Fruit fly (Drosophila melanogaster) whole organism, embryonic: Measurements from ENCODE around the gene CG31928.

Experiments
- Asciz ChIP-seq: fragments of 200-800 bp; sonication (Bioruptor generic); optimal IDR thresholded peaks from 2 replicates; lab custom pipeline; 2017; ENCODE audit warnings: missing biosample characterization, mild to moderate bottlenecking, missing genetic modification characterization, missing genetic modification reagents
- Atf6 ChIP-seq: fragments of 200-800 bp; sonication (Bioruptor generic); IDR thresholded peaks from 2 replicates; pipeline ENCODE4 v1.3.6; 2022; ENCODE audit warnings: missing biosample characterization, missing genetic modification characterization
- Blimp-1 ChIP-seq: fragments of 200-800 bp; sonication (Bioruptor generic); optimal IDR thresholded peaks from 3 replicates; lab custom pipeline; 2018; ENCODE audit warnings: missing biosample characterization, missing genetic modification characterization, mild to moderate bottlenecking, moderate library complexity, missing genetic modification reagents
- CG10431 ChIP-seq: fragments of 200-800 bp; sonication (Bioruptor generic); optimal IDR thresholded peaks from 3 replicates; lab custom pipeline; 2018; ENCODE audit warnings: missing biosample characterization, mild to moderate bottlenecking, missing genetic modification characterization
- CG11398 ChIP-seq: fragments of 200-800 bp; sonication (Bioruptor generic); optimal IDR thresholded peaks from 2 replicates; lab custom pipeline; 2016; ENCODE audit warnings: missing biosample characterization, missing genetic modification characterization
- CG12219 ChIP-seq: fragments of 200-800 bp; sonication (Bioruptor generic); optimal IDR thresholded peaks from 3 replicates; lab custom pipeline; 2018; ENCODE audit warnings: missing biosample characterization, mild to moderate bottlenecking, missing genetic modification characterization
- CG12744 ChIP-seq: fragments of 200-800 bp; sonication (Bioruptor generic); optimal IDR thresholded peaks from 2 replicates; lab custom pipeline; 2016; ENCODE audit warnings: missing biosample characterization, missing genetic modification characterization
- CG15479 ChIP-seq: fragments of 200-800 bp; sonication (Bioruptor generic); optimal IDR thresholded peaks from 3 replicates; lab custom pipeline; 2019; ENCODE audit warnings: missing biosample characterization, mild to moderate bottlenecking, missing genetic modification characterization, moderate library complexity
- CG1603 ChIP-seq: fragments of 200-800 bp; sonication (Bioruptor generic); optimal IDR thresholded peaks from 2 replicates; lab custom pipeline; 2019; ENCODE audit warnings: missing biosample characterization, mild to moderate bottlenecking, missing genetic modification characterization, moderate library complexity
- CG17912 ChIP-seq: fragments of 200-800 bp; sonication (Bioruptor generic); optimal IDR thresholded peaks from 2 replicates; lab custom pipeline; 2018; ENCODE audit warnings: missing biosample characterization, mild to moderate bottlenecking, missing genetic modification characterization
- CG31441 ChIP-seq: fragments of 200-800 bp; sonication (Bioruptor generic); IDR thresholded peaks from 2 replicates; pipeline ENCODE4 v1.3.6; 2022; ENCODE audit warnings: missing biosample characterization, missing genetic modification characterization
- CG32767 ChIP-seq: fragments of 200-800 bp; sonication (Bioruptor generic); IDR thresholded peaks from 2 replicates; pipeline ENCODE4 v1.3.6; 2022; ENCODE audit warnings: missing biosample characterization, missing genetic modification characterization
- CG33557 ChIP-seq: fragments of 200-800 bp; sonication (Bioruptor generic); optimal IDR thresholded peaks from 2 replicates; lab custom pipeline; 2019; ENCODE audit warnings: missing biosample characterization, mild to moderate bottlenecking, missing genetic modification characterization, moderate library complexity
- CG5953 ChIP-seq: fragments of 200-800 bp; sonication (Bioruptor generic); IDR thresholded peaks from 2 replicates; pipeline ENCODE4 v1.3.6; 2022; ENCODE audit warnings: missing biosample characterization, missing genetic modification characterization
- CG8388 ChIP-seq: fragments of 200-800 bp; sonication (Bioruptor generic); optimal IDR thresholded peaks from 2 replicates; lab custom pipeline; 2019; ENCODE audit warnings: missing biosample characterization, mild to moderate bottlenecking, missing genetic modification characterization, moderate library complexity
- CG9609 ChIP-seq: fragments of 200-800 bp; sonication (Bioruptor generic); optimal IDR thresholded peaks from 3 replicates; lab custom pipeline; 2016; ENCODE audit warnings: missing biosample characterization, missing genetic modification characterization
- CG9932 ChIP-seq: fragments of 200-800 bp; sonication (Bioruptor generic); IDR thresholded peaks from 2 replicates; pipeline ENCODE4 v1.3.6; 2022; ENCODE audit warnings: missing biosample characterization, missing genetic modification characterization
- CTCF ChIP-seq: fragments of 200-800 bp; sonication (Bioruptor generic); optimal IDR thresholded peaks from 2 replicates; lab custom pipeline; 2017; ENCODE audit warnings: missing biosample characterization, mild to moderate bottlenecking, missing genetic modification characterization, moderate library complexity
- Deaf1 ChIP-seq: fragments of 200-800 bp; optimal IDR thresholded peaks from 3 replicates; lab custom pipeline; 2019; ENCODE audit warnings: missing biosample characterization, mild to moderate bottlenecking, missing genetic modification characterization, moderate library complexity
- E2f2 ChIP-seq: fragments of 200-800 bp; sonication (Bioruptor generic); IDR thresholded peaks from 2 replicates; pipeline ENCODE4 v1.3.6; 2022; ENCODE audit warnings: missing biosample characterization, missing genetic modification characterization
- Ets65A ChIP-seq: fragments of 200-800 bp; sonication (Bioruptor generic); peaks from one replicate; lab custom pipeline; 2016; ENCODE audit warnings: missing biosample characterization, missing genetic modification characterization
- Fer1 ChIP-seq: fragments of 200-800 bp; sonication (Bioruptor generic); optimal IDR thresholded peaks from 2 replicates; lab custom pipeline; 2017; ENCODE audit warnings: missing biosample characterization, mild to moderate bottlenecking, missing genetic modification characterization
- Gug ChIP-seq: fragments of 200-800 bp; sonication (Bioruptor generic); IDR thresholded peaks from 4 replicates; pipeline ENCODE4 v1.3.6; 2022; ENCODE audit warnings: missing biosample characterization, missing genetic modification characterization
- HLH54F ChIP-seq: fragments of 200-800 bp; sonication (Bioruptor generic); optimal IDR thresholded peaks from 3 replicates; lab custom pipeline; 2016; ENCODE audit warnings: missing biosample characterization, missing genetic modification characterization
- MTF-1 ChIP-seq: fragments of 200-800 bp; sonication (Bioruptor generic); optimal IDR thresholded peaks from 2 replicates; lab custom pipeline; 2018; ENCODE audit warnings: missing biosample characterization, mild to moderate bottlenecking, missing genetic modification characterization, borderline replicate concordance
- Med ChIP-seq: fragments of 200-800 bp; sonication (Bioruptor generic); peaks from one replicate; lab custom pipeline; 2016; ENCODE audit warnings: missing biosample characterization, missing genetic modification characterization, mild to moderate bottlenecking, inconsistent platforms, moderate library complexity
- Oli ChIP-seq: fragments of 200-800 bp; sonication (Bioruptor generic); optimal IDR thresholded peaks from 2 replicates; lab custom pipeline; 2018; ENCODE audit warnings: missing biosample characterization, mild to moderate bottlenecking, missing genetic modification characterization, moderate library complexity
- Stat92E ChIP-seq, 3 experiments: fragments of >200 bp in 2 of 3; fragments of 200-800 bp in 1 of 3; sonication (Bioruptor generic) in 1 of 3; optimal IDR thresholded peaks; 2 replicates each; lab custom pipeline; 2017 to 2019; ENCODE audit warnings: missing biosample characterization in 3 of 3, missing genetic modification characterization in 3 of 3, mild to moderate bottlenecking in 1 of 3, moderate library complexity in 1 of 3
- Taf1 ChIP-seq: fragments of 200-800 bp; sonication (Bioruptor generic); IDR thresholded peaks from 2 replicates; pipeline ENCODE4 v1.3.6; 2022; ENCODE audit warnings: missing biosample characterization, missing genetic modification characterization
- Vsx1 ChIP-seq: fragments of 200-800 bp; sonication (Bioruptor generic); optimal IDR thresholded peaks from 2 replicates; lab custom pipeline; 2017; ENCODE audit warnings: missing biosample characterization, mild to moderate bottlenecking, missing genetic modification characterization, missing genetic modification reagents
- Xbp1 ChIP-seq: fragments of 200-800 bp; sonication (Bioruptor generic); optimal IDR thresholded peaks from 3 replicates; lab custom pipeline; 2016; ENCODE audit warnings: missing biosample characterization, mild to moderate bottlenecking, missing genetic modification characterization
- amos ChIP-seq: fragments of 200-800 bp; sonication (Bioruptor generic); IDR thresholded peaks from 2 replicates; pipeline ENCODE4 v1.3.6; 2022; ENCODE audit warnings: missing biosample characterization, missing genetic modification characterization; ENCODE audit not compliant: partially characterized antibody
- ash1 ChIP-seq: fragments of 200-800 bp; sonication (Bioruptor generic); optimal IDR thresholded peaks from 2 replicates; lab custom pipeline; 2018; ENCODE audit warnings: missing biosample characterization, mild to moderate bottlenecking, missing genetic modification characterization
- bowl ChIP-seq: fragments of 200-800 bp; sonication (Bioruptor generic); IDR thresholded peaks from 2 replicates; pipeline ENCODE4 v1.3.6; 2022; ENCODE audit warnings: missing biosample characterization, missing genetic modification characterization
- dysf ChIP-seq: fragments of 200-800 bp; sonication (Bioruptor generic); IDR thresholded peaks from 3 replicates; pipeline ENCODE4 v1.3.6; 2022; ENCODE audit warnings: missing biosample characterization, missing genetic modification characterization
- ems ChIP-seq: fragments of 200-800 bp; sonication (Bioruptor generic); optimal IDR thresholded peaks from 3 replicates; lab custom pipeline; 2016; ENCODE audit warnings: missing biosample characterization, missing genetic modification characterization
- fd102C ChIP-seq: fragments of 200-800 bp; sonication (Bioruptor generic); optimal IDR thresholded peaks from 2 replicates; lab custom pipeline; 2018; ENCODE audit warnings: missing biosample characterization, mild to moderate bottlenecking, missing genetic modification characterization, moderate library complexity
- fd64A ChIP-seq: fragments of 200-800 bp; sonication (Bioruptor generic); optimal IDR thresholded peaks from 3 replicates; lab custom pipeline; 2018; ENCODE audit warnings: missing biosample characterization, mild to moderate bottlenecking, missing genetic modification characterization
- gem ChIP-seq: fragments of 200-800 bp; sonication (Bioruptor generic); optimal IDR thresholded peaks from 2 replicates; lab custom pipeline; 2019; ENCODE audit warnings: missing biosample characterization, mild to moderate bottlenecking, missing genetic modification characterization, moderate library complexity
- gro ChIP-seq: fragments of 200-800 bp; sonication (Bioruptor generic); optimal IDR thresholded peaks from 2 replicates; lab custom pipeline; 2016; ENCODE audit warnings: missing biosample characterization, missing genetic modification characterization
- gt ChIP-seq: fragments of 200-800 bp; sonication (Bioruptor generic); IDR thresholded peaks from 2 replicates; pipeline ENCODE4 v1.3.6; 2022; ENCODE audit warnings: missing biosample characterization, missing genetic modification characterization
- lola ChIP-seq, 3 experiments: fragments of >200 bp in 2 of 3; fragments of 200-800 bp in 1 of 3; sonication (Bioruptor generic) in 1 of 3; optimal IDR thresholded peaks; 2 replicates each; lab custom pipeline; 2017 to 2019; ENCODE audit warnings: missing biosample characterization in 3 of 3, missing genetic modification characterization in 3 of 3, mild to moderate bottlenecking in 1 of 3, moderate library complexity in 1 of 3
- maf-S ChIP-seq: fragments of 200-800 bp; sonication (Bioruptor generic); optimal IDR thresholded peaks from 2 replicates; lab custom pipeline; 2016; ENCODE audit warnings: missing biosample characterization, missing genetic modification characterization
- phol ChIP-seq: fragments of 200-800 bp; sonication (Bioruptor generic); optimal IDR thresholded peaks from 3 replicates; lab custom pipeline; 2018; ENCODE audit warnings: missing biosample characterization, mild to moderate bottlenecking, missing genetic modification characterization, moderate library complexity
- pros ChIP-seq: fragments of 200-800 bp; sonication (Bioruptor generic); optimal IDR thresholded peaks from 3 replicates; lab custom pipeline; 2019; ENCODE audit warnings: missing biosample characterization, mild to moderate bottlenecking, missing genetic modification characterization, moderate library complexity
- ro ChIP-seq: fragments of 200-800 bp; sonication (Bioruptor generic); IDR thresholded peaks from 2 replicates; pipeline ENCODE4 v1.3.6; 2022; ENCODE audit warnings: missing biosample characterization, missing genetic modification characterization
- scrt ChIP-seq: fragments of 200-800 bp; sonication (Bioruptor generic); optimal IDR thresholded peaks from 2 replicates; lab custom pipeline; 2018; ENCODE audit warnings: missing biosample characterization, mild to moderate bottlenecking, missing genetic modification characterization, moderate library complexity
- sima ChIP-seq: fragments of 200-800 bp; sonication (Bioruptor generic); optimal IDR thresholded peaks from 2 replicates; lab custom pipeline; 2016; ENCODE audit warnings: missing biosample characterization, missing genetic modification characterization
- slou ChIP-seq: fragments of 200-800 bp; sonication (Bioruptor generic); optimal IDR thresholded peaks from 3 replicates; lab custom pipeline; 2016; ENCODE audit warnings: missing biosample characterization, missing genetic modification characterization
- stc ChIP-seq: fragments of 200-800 bp; sonication (Bioruptor generic); IDR thresholded peaks from 2 replicates; pipeline ENCODE4 v1.3.6; 2022; ENCODE audit warnings: missing biosample characterization, missing genetic modification characterization
- trem ChIP-seq: fragments of 200-800 bp; optimal IDR thresholded peaks from 3 replicates; lab custom pipeline; 2019; ENCODE audit warnings: missing biosample characterization, mild to moderate bottlenecking, missing genetic modification characterization, moderate library complexity

Gene CG31928

DNA sequence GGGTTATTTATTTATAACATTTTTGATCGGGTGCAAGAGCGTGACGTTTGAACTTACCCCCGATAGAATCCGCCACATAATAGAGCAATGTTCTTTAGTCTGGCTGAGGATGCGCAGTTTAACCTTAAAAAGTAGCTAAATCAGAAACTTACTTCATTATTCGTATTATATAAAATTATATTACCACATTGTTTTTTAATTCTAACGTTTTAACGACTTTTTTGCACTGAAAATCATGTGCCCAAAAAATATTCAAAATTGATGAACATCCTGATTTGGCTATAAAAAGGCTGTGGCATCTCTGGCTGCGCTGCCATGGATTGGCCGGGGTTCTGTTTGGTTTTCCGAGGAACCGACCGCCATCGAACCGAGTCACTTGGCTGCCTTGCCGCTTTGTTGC is 22.1 kb upstream of the CG31928 start (continued):
- TF ChIP-seq dysf (GFP tag; lab: Robert Waterston, UW) = 0 out of 3 replicates have a peak, but pooled peaks have one; percentile 23
- TF ChIP-seq CG31441 (GFP tag; lab: Robert Waterston, UW) = peak; percentile 45; the same call in 1 of the 2 replicates
- no peak for TF ChIP-seq slou (GFP tag; lab: Kevin White, UChicago)
- peak; percentile 39 for TF ChIP-seq Deaf1 (tag; lab: Kevin White, UChicago)
- TF ChIP-seq stc = no peak
- TF ChIP-seq HLH54F (GFP tag; lab: Kevin White, UChicago) = no peak
- TF ChIP-seq fd64A (GFP tag; lab: Kevin White, UChicago) = no peak
- peak; percentile 34 for TF ChIP-seq Oli (tag; lab: Kevin White, UChicago)
- no peak for TF ChIP-seq CG17912 (GFP tag; lab: Kevin White, UChicago)
- TF ChIP-seq CG12744 (GFP tag; lab: Kevin White, UChicago) = no peak
- TF ChIP-seq ro (GFP tag; lab: Robert Waterston, UW) = no peak
- TF ChIP-seq bowl = no peak
- TF ChIP-seq Vsx1 (GFP tag; lab: Kevin White, UChicago) = peak; percentile 16
- no peak for TF ChIP-seq trem (tag; lab: Kevin White, UChicago)
- no peak for TF ChIP-seq ems (GFP tag; lab: Kevin White, UChicago)
- TF ChIP-seq CG32767 (GFP tag; lab: Robert Waterston, UW) = no peak
- TF ChIP-seq CTCF (GFP tag; lab: Kevin White, UChicago) = no peak
- 0 out of 2 replicates have a peak, but pooled peaks have one; percentile 14 for TF ChIP-seq E2f2 (GFP tag; lab: Robert Waterston, UW)
- no peak for TF ChIP-seq CG9932 (GFP tag; lab: Robert Waterston, UW)
- peak in 1 of 3 experiments; percentile 16 for TF ChIP-seq Stat92E (GFP tag; optimal IDR thresholded peaks at IDR 0.05; lab: Kevin White, UChicago)
- no peak for TF ChIP-seq fd102C (GFP tag; lab: Kevin White, UChicago)
- TF ChIP-seq pros (GFP tag; lab: Kevin White, UChicago) = peak; percentile 26
- no peak for TF ChIP-seq sima (GFP tag; lab: Kevin White, UChicago)
- no peak for TF ChIP-seq gt (GFP tag; lab: Robert Waterston, UW)
- TF ChIP-seq gem (tag; lab: Kevin White, UChicago) = peak; percentile 60
- TF ChIP-seq scrt (GFP tag; lab: Kevin White, UChicago) = no peak
- TF ChIP-seq maf-S (GFP tag; lab: Kevin White, UChicago) = no peak
- TF ChIP-seq Med (GFP tag; lab: Kevin White, UChicago) = peak; percentile 28
- TF ChIP-seq MTF-1 = no peak
- TF ChIP-seq CG12219 (GFP tag; lab: Kevin White, UChicago) = no peak
- TF ChIP-seq lola (GFP tag; optimal IDR thresholded peaks at IDR 0.05; lab: Kevin White, UChicago) = peak in 1 of 3 experiments; percentile 33
- TF ChIP-seq CG11398 (GFP tag; lab: Kevin White, UChicago) = no peak
- no peak for TF ChIP-seq CG5953
- TF ChIP-seq CG33557 (GFP tag; lab: Kevin White, UChicago) = peak; percentile 4
- no peak for TF ChIP-seq ash1
- TF ChIP-seq CG8388 (GFP tag; lab: Kevin White, UChicago) = peak; percentile 0
- TF ChIP-seq amos (GFP tag; lab: Robert Waterston, UW) = no peak
- TF ChIP-seq CG9609 (GFP tag; lab: Kevin White, UChicago) = no peak
- TF ChIP-seq Asciz = no peak
- TF ChIP-seq Fer1 (GFP tag; lab: Kevin White, UChicago) = no peak
- no peak for TF ChIP-seq Ets65A (GFP tag; lab: Kevin White, UChicago)
- TF ChIP-seq CG1603 (tag; lab: Kevin White, UChicago) = peak; percentile 7
- no peak for TF ChIP-seq CG10431 (GFP tag; lab: Kevin White, UChicago)
- TF ChIP-seq gro (GFP tag; lab: Kevin White, UChicago) = no peak
- TF ChIP-seq Xbp1 (GFP tag; lab: Kevin White, UChicago) = peak; percentile 1
- peak; percentile 41 for TF ChIP-seq Blimp-1 (GFP tag; lab: Kevin White, UChicago)
- peak; percentile 31 for TF ChIP-seq phol (tag; lab: Kevin White, UChicago)
- no peak for TF ChIP-seq Taf1 (GFP tag; lab: Robert Waterston, UW)
- no peak for TF ChIP-seq CG15479 (GFP tag; lab: Kevin White, UChicago)
- TF ChIP-seq Atf6 (GFP tag; lab: Robert Waterston, UW) = no peak
- TF ChIP-seq Gug (GFP tag; lab: Robert Waterston, UW) = no peak
